Fruit fly (Drosophila melanogaster) whole organism, embryonic: Measurements from ENCODE around the gene msd1.

ENCODE experiments used
- Asciz ChIP-seq: fragments of 200-800 bp; sonication (Bioruptor generic); optimal IDR thresholded peaks from 2 replicates; lab custom pipeline; 2017; ENCODE audit warnings: missing biosample characterization, mild to moderate bottlenecking, missing genetic modification characterization, missing genetic modification reagents
- Atf6 ChIP-seq: fragments of 200-800 bp; sonication (Bioruptor generic); IDR thresholded peaks from 2 replicates; pipeline ENCODE4 v1.3.6; 2022; ENCODE audit warnings: missing biosample characterization, missing genetic modification characterization
- CG13287 ChIP-seq: fragments of 200-800 bp; sonication (Bioruptor generic); IDR thresholded peaks from 2 replicates; pipeline ENCODE4 v1.3.6; 2022; ENCODE audit warnings: missing biosample characterization, missing genetic modification characterization; ENCODE audit not compliant: partially characterized antibody
- CG14441 ChIP-seq: fragments of 200-800 bp; sonication (Bioruptor generic); IDR thresholded peaks from 2 replicates; pipeline ENCODE4 v1.3.6; 2022; ENCODE audit warnings: missing biosample characterization, missing genetic modification characterization
- CG14965 ChIP-seq: fragments of 200-800 bp; sonication (Bioruptor generic); optimal IDR thresholded peaks from 2 replicates; lab custom pipeline; 2016; ENCODE audit warnings: missing biosample characterization, missing genetic modification characterization, borderline replicate concordance
- CG17186 ChIP-seq: fragments of 200-800 bp; sonication (Bioruptor generic); optimal IDR thresholded peaks from 3 replicates; lab custom pipeline; 2017; ENCODE audit warnings: missing biosample characterization, missing genetic modification reagents, missing genetic modification characterization
- CG17385 ChIP-seq: fragments of 200-800 bp; sonication (Bioruptor generic); optimal IDR thresholded peaks from 3 replicates; lab custom pipeline; 2018; ENCODE audit warnings: missing biosample characterization, mild to moderate bottlenecking, missing genetic modification characterization
- CG1792 ChIP-seq: fragments of 200-800 bp; sonication (Bioruptor generic); optimal IDR thresholded peaks from 2 replicates; lab custom pipeline; 2016; ENCODE audit warnings: missing biosample characterization, missing genetic modification characterization
- CG3065 ChIP-seq: fragments of 200-800 bp; sonication (Bioruptor generic); optimal IDR thresholded peaks from 2 replicates; lab custom pipeline; 2016; ENCODE audit warnings: missing biosample characterization, missing genetic modification characterization
- CG3838 ChIP-seq: fragments of 200-800 bp; sonication (Bioruptor generic); optimal IDR thresholded peaks from 3 replicates; lab custom pipeline; 2016; ENCODE audit warnings: missing biosample characterization, missing genetic modification characterization
- CG3847 ChIP-seq: fragments of 200-800 bp; sonication (Bioruptor generic); IDR thresholded peaks from 2 replicates; pipeline ENCODE4 v1.3.6; 2022; ENCODE audit warnings: missing biosample characterization, missing genetic modification characterization
- CG6689 ChIP-seq: fragments of 200-800 bp; sonication (Bioruptor generic); IDR thresholded peaks from 2 replicates; pipeline ENCODE4 v1.3.6; 2022; ENCODE audit warnings: missing biosample characterization, missing genetic modification characterization
- CG7963 ChIP-seq: fragments of 200-800 bp; sonication (Bioruptor generic); IDR thresholded peaks from 3 replicates; pipeline ENCODE4 v1.3.6; 2022; ENCODE audit warnings: missing biosample characterization, missing genetic modification characterization; ENCODE audit not compliant: partially characterized antibody
- CG8359 ChIP-seq: fragments of 200-800 bp; sonication (Bioruptor generic); optimal IDR thresholded peaks from 2 replicates; lab custom pipeline; 2017; ENCODE audit warnings: missing biosample characterization, mild to moderate bottlenecking, missing genetic modification characterization, borderline replicate concordance
- CG9215 ChIP-seq: fragments of 200-800 bp; sonication (Bioruptor generic); IDR thresholded peaks from 2 replicates; pipeline ENCODE4 v1.3.6; 2022; ENCODE audit warnings: missing biosample characterization, missing genetic modification characterization
- CG9797 ChIP-seq: fragments of 200-800 bp; sonication (Bioruptor generic); optimal IDR thresholded peaks from 3 replicates; lab custom pipeline; 2018; ENCODE audit warnings: missing biosample characterization, mild to moderate bottlenecking, missing genetic modification characterization
- CrebB ChIP-seq: fragments of 200-800 bp; sonication (Bioruptor generic); optimal IDR thresholded peaks from 3 replicates; lab custom pipeline; 2018; ENCODE audit warnings: missing biosample characterization, mild to moderate bottlenecking, missing genetic modification characterization
- Fer3 ChIP-seq: fragments of 200-800 bp; sonication (Bioruptor generic); optimal IDR thresholded peaks from 2 replicates; lab custom pipeline; 2018; ENCODE audit warnings: missing biosample characterization, mild to moderate bottlenecking, missing genetic modification characterization, moderate library complexity
- Gsc ChIP-seq: fragments of 200-800 bp; sonication (Bioruptor generic); IDR thresholded peaks from 2 replicates; pipeline ENCODE4 v1.3.6; 2022; ENCODE audit warnings: missing biosample characterization, missing genetic modification characterization
- HmgZ ChIP-seq: fragments of 200-800 bp; sonication (Bioruptor generic); optimal IDR thresholded peaks from 2 replicates; lab custom pipeline; 2018; ENCODE audit warnings: missing biosample characterization, mild to moderate bottlenecking, missing genetic modification characterization
- Med ChIP-seq: fragments of 200-800 bp; sonication (Bioruptor generic); peaks from one replicate; lab custom pipeline; 2016; ENCODE audit warnings: missing biosample characterization, missing genetic modification characterization, mild to moderate bottlenecking, inconsistent platforms, moderate library complexity
- Myb ChIP-seq: fragments of 200-800 bp; sonication (Bioruptor generic); optimal IDR thresholded peaks from 2 replicates; lab custom pipeline; 2016; ENCODE audit warnings: missing biosample characterization, missing genetic modification characterization
- Optix ChIP-seq: fragments of 200-800 bp; sonication (Bioruptor generic); IDR thresholded peaks from 3 replicates; pipeline ENCODE4 v1.3.6; 2022; ENCODE audit warnings: missing biosample characterization, missing genetic modification characterization
- Ravus ChIP-seq: fragments of 200-800 bp; sonication (Bioruptor generic); IDR thresholded peaks from 2 replicates; pipeline ENCODE4 v1.3.6; 2022; ENCODE audit warnings: missing biosample characterization, missing genetic modification characterization
- Rfx ChIP-seq: fragments of 200-800 bp; sonication (Bioruptor generic); IDR thresholded peaks from 2 replicates; pipeline ENCODE4 v1.3.6; 2022; ENCODE audit warnings: missing biosample characterization, missing genetic modification characterization
- Side ChIP-seq: fragments of 200-800 bp; sonication (Bioruptor generic); optimal IDR thresholded peaks from 2 replicates; lab custom pipeline; 2016; ENCODE audit warnings: missing biosample characterization, missing genetic modification characterization
- Vsx1 ChIP-seq: fragments of 200-800 bp; sonication (Bioruptor generic); optimal IDR thresholded peaks from 2 replicates; lab custom pipeline; 2017; ENCODE audit warnings: missing biosample characterization, mild to moderate bottlenecking, missing genetic modification characterization, missing genetic modification reagents
- ab ChIP-seq: fragments of 200-800 bp; sonication (Bioruptor generic); optimal IDR thresholded peaks from 2 replicates; lab custom pipeline; 2016; ENCODE audit warnings: missing biosample characterization, missing genetic modification characterization
- ato ChIP-seq: fragments of 200-800 bp; sonication (Bioruptor generic); IDR thresholded peaks from 2 replicates; pipeline ENCODE4 v1.3.6; 2022; ENCODE audit warnings: missing biosample characterization, missing genetic modification characterization; ENCODE audit not compliant: partially characterized antibody
- danr ChIP-seq: fragments of 200-800 bp; sonication (Bioruptor generic); IDR thresholded peaks from 2 replicates; pipeline ENCODE4 v1.3.6; 2022; ENCODE audit warnings: missing biosample characterization, missing genetic modification characterization
- dmrt99B ChIP-seq: fragments of 200-800 bp; sonication (Bioruptor generic); optimal IDR thresholded peaks from 2 replicates; lab custom pipeline; 2018; ENCODE audit warnings: missing biosample characterization, mild to moderate bottlenecking, missing genetic modification characterization, moderate library complexity
- ftz-f1 ChIP-seq: fragments of 200-800 bp; sonication (Bioruptor generic); optimal IDR thresholded peaks from 2 replicates; lab custom pipeline; 2016; ENCODE audit warnings: missing biosample characterization, missing genetic modification characterization
- gfzf ChIP-seq: fragments of 200-800 bp; sonication (Bioruptor generic); optimal IDR thresholded peaks from 2 replicates; lab custom pipeline; 2016; ENCODE audit warnings: missing biosample characterization, mild to moderate bottlenecking, missing genetic modification characterization, moderate library complexity
- gro ChIP-seq: fragments of 200-800 bp; sonication (Bioruptor generic); optimal IDR thresholded peaks from 2 replicates; lab custom pipeline; 2016; ENCODE audit warnings: missing biosample characterization, missing genetic modification characterization
- hbn ChIP-seq: fragments of 200-800 bp; sonication (Bioruptor generic); IDR thresholded peaks from 2 replicates; pipeline ENCODE4 v1.3.6; 2022; ENCODE audit warnings: missing biosample characterization, missing genetic modification characterization; ENCODE audit not compliant: partially characterized antibody
- org-1 ChIP-seq: fragments of 200-800 bp; sonication (Bioruptor generic); optimal IDR thresholded peaks from 2 replicates; lab custom pipeline; 2017; ENCODE audit warnings: missing biosample characterization, missing genetic modification characterization
- phol ChIP-seq: fragments of 200-800 bp; sonication (Bioruptor generic); optimal IDR thresholded peaks from 3 replicates; lab custom pipeline; 2018; ENCODE audit warnings: missing biosample characterization, mild to moderate bottlenecking, missing genetic modification characterization, moderate library complexity
- sob ChIP-seq: fragments of 200-800 bp; sonication (Bioruptor generic); IDR thresholded peaks from 2 replicates; pipeline ENCODE4 v1.3.6; 2022; ENCODE audit warnings: missing biosample characterization, missing genetic modification characterization
- stwl ChIP-seq: fragments of 200-800 bp; sonication (Bioruptor generic); optimal IDR thresholded peaks from 3 replicates; lab custom pipeline; 2018; ENCODE audit warnings: missing biosample characterization, mild to moderate bottlenecking, missing genetic modification characterization, moderate library complexity
- tna ChIP-seq: fragments of 200-800 bp; sonication (Bioruptor generic); IDR thresholded peaks from 2 replicates; pipeline ENCODE4 v1.3.6; 2022; ENCODE audit warnings: missing biosample characterization, missing genetic modification characterization; ENCODE audit not compliant: partially characterized antibody
- toy ChIP-seq: fragments of 200-800 bp; sonication (Bioruptor generic); IDR thresholded peaks from 2 replicates; pipeline ENCODE4 v1.3.6; 2022; ENCODE audit warnings: missing biosample characterization, missing genetic modification characterization
- tx ChIP-seq: fragments of 200-800 bp; sonication (Bioruptor generic); optimal IDR thresholded peaks from 2 replicates; lab custom pipeline; 2016; ENCODE audit warnings: missing biosample characterization, missing genetic modification characterization
- unc-4 ChIP-seq: fragments of 200-800 bp; sonication (Bioruptor generic); IDR thresholded peaks from 2 replicates; pipeline ENCODE4 v1.3.6; 2022; ENCODE audit warnings: missing biosample characterization, missing genetic modification characterization; ENCODE audit not compliant: partially characterized antibody
- usp ChIP-seq: fragments of >200 bp; optimal IDR thresholded peaks from 2 replicates; lab custom pipeline; 2017; ENCODE audit warnings: missing biosample characterization, missing genetic modification characterization
- wek ChIP-seq: fragments of 200-800 bp; sonication (Bioruptor generic); optimal IDR thresholded peaks from 3 replicates; lab custom pipeline; 2018; ENCODE audit warnings: missing biosample characterization, mild to moderate bottlenecking, missing genetic modification characterization, moderate library complexity

Gene msd1

dm6 chr3L:1318241-1318640 is 13.3 kb upstream of the msd1 start, which contains the start of gene Myo61F (continued):
- TF ChIP-seq CrebB (tag; lab: Kevin White, UChicago) (no peak), danr (GFP tag; lab: Robert Waterston, UW) (no peak), Vsx1 (GFP tag; lab: Kevin White, UChicago) (no peak), ftz-f1 (GFP tag; lab: Kevin White, UChicago) (no peak), CG8359 (GFP tag; lab: Kevin White, UChicago) (no peak), tna (GFP tag; lab: Robert Waterston, UW) (peak; percentile 39; the same call in 1 of the 2 replicates), dmrt99B (tag; lab: Kevin White, UChicago) (no peak), tx (GFP tag; lab: Kevin White, UChicago) (no peak), usp (GFP tag; lab: Kevin White, UChicago) (no peak), sob (GFP tag; lab: Robert Waterston, UW) (no peak), ab (GFP tag; lab: Kevin White, UChicago) (no peak), CG3065 (no peak), CG7963 (GFP tag; lab: Robert Waterston, UW) (0 out of 3 replicates have a peak, but pooled peaks have one; percentile 61), Fer3 (tag; lab: Kevin White, UChicago) (no peak), gfzf (no peak), CG17186 (GFP tag; lab: Kevin White, UChicago) (peak; percentile 72), Side (GFP tag; lab: Kevin White, UChicago) (no peak), phol (tag; lab: Kevin White, UChicago) (no peak), Atf6 (GFP tag; lab: Robert Waterston, UW) (no peak), Asciz (GFP tag; lab: Kevin White, UChicago) (no peak), CG9797 (no peak), stwl (peak; percentile 9), CG9215 (GFP tag; lab: Robert Waterston, UW) (no peak), CG3838 (GFP tag; lab: Kevin White, UChicago) (no peak), Ravus (GFP tag; lab: Robert Waterston, UW) (no peak), hbn (GFP tag; lab: Robert Waterston, UW) (peak; percentile 48), CG1792 (no peak), gro (GFP tag; lab: Kevin White, UChicago) (no peak), Optix (GFP tag; lab: Robert Waterston, UW) (no peak), CG6689 (GFP tag; lab: Robert Waterston, UW) (no peak), Gsc (GFP tag; lab: Robert Waterston, UW) (no peak), CG3847 (GFP tag; lab: Robert Waterston, UW) (no peak), CG17385 (GFP tag; lab: Kevin White, UChicago) (no peak), HmgZ (tag; lab: Kevin White, UChicago) (peak; percentile 27), org-1 (GFP tag; lab: Kevin White, UChicago) (no peak), Rfx (GFP tag; lab: Robert Waterston, UW) (no peak), Myb (GFP tag; lab: Kevin White, UChicago) (peak; percentile 93), ato (GFP tag; lab: Robert Waterston, UW) (peak; percentile 44; the same call in 1 of the 2 replicates), Med (GFP tag; lab: Kevin White, UChicago) (peak; percentile 67), unc-4 (GFP tag; lab: Robert Waterston, UW) (peak; percentile 53), CG14441 (no peak), CG13287 (GFP tag; lab: Robert Waterston, UW) (peak; percentile 77), CG14965 (GFP tag; lab: Kevin White, UChicago) (no peak), toy (GFP tag; lab: Robert Waterston, UW) (no peak), wek (no peak)
